Fruit fly (Drosophila melanogaster) whole organism, embryonic: ENCODE data around the gene sau.

ENCODE experiments used
- Adf1 ChIP-seq: fragments of 200-800 bp; sonication (Bioruptor generic); IDR thresholded peaks from 2 replicates; pipeline ENCODE4 v1.3.6; 2022; ENCODE audit warnings: missing biosample characterization, missing genetic modification characterization
- CG10147 ChIP-seq: fragments of 200-800 bp; sonication (Bioruptor generic); optimal IDR thresholded peaks from 2 replicates; lab custom pipeline; 2019; ENCODE audit warnings: missing biosample characterization, mild to moderate bottlenecking, missing genetic modification characterization, moderate library complexity
- CG10366 ChIP-seq: fragments of 200-800 bp; sonication (Bioruptor generic); IDR thresholded peaks from 2 replicates; pipeline ENCODE4 v1.3.6; 2022; ENCODE audit warnings: missing biosample characterization, missing genetic modification characterization
- CG11085 ChIP-seq: fragments of 200-800 bp; sonication (Bioruptor generic); IDR thresholded peaks from 2 replicates; pipeline ENCODE4 v1.3.6; 2022; ENCODE audit warnings: missing biosample characterization, missing genetic modification characterization
- CG11093 ChIP-seq: fragments of 200-800 bp; sonication (Bioruptor generic); IDR thresholded peaks from 3 replicates; pipeline ENCODE4 v1.3.6; 2022; ENCODE audit warnings: missing biosample characterization, missing genetic modification characterization
- CG11560 ChIP-seq: fragments of 200-800 bp; sonication (Bioruptor generic); IDR thresholded peaks from 3 replicates; pipeline ENCODE4 v1.3.6; 2022; ENCODE audit warnings: missing biosample characterization, missing genetic modification characterization
- CG12391 ChIP-seq: fragments of 200-800 bp; sonication (Bioruptor generic); optimal IDR thresholded peaks from 3 replicates; lab custom pipeline; 2018; ENCODE audit warnings: missing biosample characterization, mild to moderate bottlenecking, missing genetic modification characterization, moderate library complexity
- CG12942 ChIP-seq: fragments of 200-800 bp; sonication (Bioruptor generic); optimal IDR thresholded peaks from 3 replicates; lab custom pipeline; 2016; ENCODE audit warnings: missing biosample characterization, missing genetic modification characterization
- CG13424 ChIP-seq: fragments of 200-800 bp; sonication (Bioruptor generic); optimal IDR thresholded peaks from 2 replicates; lab custom pipeline; 2019; ENCODE audit warnings: missing biosample characterization, mild to moderate bottlenecking, missing genetic modification characterization, moderate library complexity
- CG15269 ChIP-seq: fragments of 200-800 bp; sonication (Bioruptor generic); optimal IDR thresholded peaks from 2 replicates; lab custom pipeline; 2018; ENCODE audit warnings: missing biosample characterization, mild to moderate bottlenecking, missing genetic modification characterization, moderate library complexity
- CG17912 ChIP-seq: fragments of 200-800 bp; sonication (Bioruptor generic); optimal IDR thresholded peaks from 2 replicates; lab custom pipeline; 2018; ENCODE audit warnings: missing biosample characterization, mild to moderate bottlenecking, missing genetic modification characterization
- CG6683 ChIP-seq: fragments of 200-800 bp; sonication (Bioruptor generic); optimal IDR thresholded peaks from 2 replicates; lab custom pipeline; 2017; ENCODE audit warnings: missing biosample characterization, mild to moderate bottlenecking, missing genetic modification characterization, missing genetic modification reagents
- CG7556 ChIP-seq: fragments of 200-800 bp; sonication (Bioruptor generic); optimal IDR thresholded peaks from 2 replicates; lab custom pipeline; 2017; ENCODE audit warnings: missing biosample characterization, mild to moderate bottlenecking, missing genetic modification characterization
- CG8290 ChIP-seq, 3 experiments: fragments of 200-800 bp; sonication (Bioruptor generic); optimal IDR thresholded peaks; 2 replicates each; lab custom pipeline; 2016 to 2019; ENCODE audit warnings: missing biosample characterization in 3 of 3, missing genetic modification characterization in 3 of 3, mild to moderate bottlenecking in 2 of 3, moderate library complexity in 1 of 3
- CG9932 ChIP-seq: fragments of 200-800 bp; sonication (Bioruptor generic); IDR thresholded peaks from 2 replicates; pipeline ENCODE4 v1.3.6; 2022; ENCODE audit warnings: missing biosample characterization, missing genetic modification characterization
- CTCF ChIP-seq: fragments of 200-800 bp; sonication (Bioruptor generic); optimal IDR thresholded peaks from 2 replicates; lab custom pipeline; 2017; ENCODE audit warnings: missing biosample characterization, mild to moderate bottlenecking, missing genetic modification characterization, moderate library complexity
- Deaf1 ChIP-seq: fragments of 200-800 bp; optimal IDR thresholded peaks from 3 replicates; lab custom pipeline; 2019; ENCODE audit warnings: missing biosample characterization, mild to moderate bottlenecking, missing genetic modification characterization, moderate library complexity
- Dfd ChIP-seq, 2 experiments: fragments of >200 bp; optimal IDR thresholded peaks; 2 replicates each; lab custom pipeline; 2017; ENCODE audit warnings: missing biosample characterization in 2 of 2, missing genetic modification characterization in 2 of 2
- Doc2 ChIP-seq: fragments of 200-800 bp; sonication (Bioruptor generic); IDR thresholded peaks from 2 replicates; pipeline ENCODE4 v1.3.6; 2022; ENCODE audit warnings: missing biosample characterization, missing genetic modification characterization
- Elba2 ChIP-seq: fragments of 200-800 bp; sonication (Bioruptor generic); optimal IDR thresholded peaks from 3 replicates; lab custom pipeline; 2016; ENCODE audit warnings: missing biosample characterization, missing genetic modification characterization
- Ets97D ChIP-seq: fragments of 200-800 bp; sonication (Bioruptor generic); optimal IDR thresholded peaks from 3 replicates; lab custom pipeline; 2016; ENCODE audit warnings: missing biosample characterization, missing genetic modification characterization
- Fer1 ChIP-seq: fragments of 200-800 bp; sonication (Bioruptor generic); optimal IDR thresholded peaks from 2 replicates; lab custom pipeline; 2017; ENCODE audit warnings: missing biosample characterization, mild to moderate bottlenecking, missing genetic modification characterization
- Fer3 ChIP-seq: fragments of 200-800 bp; sonication (Bioruptor generic); optimal IDR thresholded peaks from 2 replicates; lab custom pipeline; 2018; ENCODE audit warnings: missing biosample characterization, mild to moderate bottlenecking, missing genetic modification characterization, moderate library complexity
- Hand ChIP-seq: fragments of 200-800 bp; sonication (Bioruptor generic); optimal IDR thresholded peaks from 2 replicates; lab custom pipeline; 2017; ENCODE audit warnings: mild to moderate bottlenecking, missing biosample characterization, missing genetic modification reagents, missing genetic modification characterization
- HmgD ChIP-seq: fragments of 200-800 bp; sonication (Bioruptor generic); optimal IDR thresholded peaks from 3 replicates; lab custom pipeline; 2016; ENCODE audit warnings: missing biosample characterization, missing genetic modification characterization
- Hr51 ChIP-seq, 2 experiments: fragments of 200-800 bp; sonication (Bioruptor generic); optimal IDR thresholded peaks; 2 replicates in 1 of 2; 3 replicates in 1 of 2; lab custom pipeline; 2016 to 2018; ENCODE audit warnings: missing biosample characterization in 2 of 2, missing genetic modification characterization in 2 of 2, mild to moderate bottlenecking in 1 of 2, moderate library complexity in 1 of 2
- MTF-1 ChIP-seq: fragments of 200-800 bp; sonication (Bioruptor generic); optimal IDR thresholded peaks from 2 replicates; lab custom pipeline; 2018; ENCODE audit warnings: missing biosample characterization, mild to moderate bottlenecking, missing genetic modification characterization, borderline replicate concordance
- Max ChIP-seq: fragments of 200-800 bp; sonication (Bioruptor generic); optimal IDR thresholded peaks from 2 replicates; lab custom pipeline; 2016; ENCODE audit warnings: missing biosample characterization, mild to moderate bottlenecking, missing genetic modification characterization
- NC2α ChIP-seq: fragments of 200-800 bp; sonication (Bioruptor generic); optimal IDR thresholded peaks from 2 replicates; lab custom pipeline; 2016; ENCODE audit warnings: missing biosample characterization, missing genetic modification characterization
- Nf-YC ChIP-seq: fragments of 200-800 bp; optimal IDR thresholded peaks from 3 replicates; lab custom pipeline; 2019; ENCODE audit warnings: missing biosample characterization, mild to moderate bottlenecking, missing genetic modification characterization, moderate library complexity
- NfI ChIP-seq: fragments of 200-800 bp; sonication (Bioruptor generic); optimal IDR thresholded peaks from 3 replicates; lab custom pipeline; 2018; ENCODE audit warnings: missing biosample characterization, mild to moderate bottlenecking, missing genetic modification characterization, moderate library complexity
- Six4 ChIP-seq: fragments of 200-800 bp; sonication (Bioruptor generic); optimal IDR thresholded peaks from 2 replicates; lab custom pipeline; 2016; ENCODE audit warnings: missing biosample characterization, missing genetic modification characterization
- Xrp1 ChIP-seq: fragments of 200-800 bp; sonication (Bioruptor generic); IDR thresholded peaks from 2 replicates; pipeline ENCODE4 v1.3.6; 2022; ENCODE audit warnings: missing biosample characterization, missing genetic modification characterization
- aop ChIP-seq: fragments of 200-800 bp; sonication (Bioruptor generic); IDR thresholded peaks from 2 replicates; pipeline ENCODE4 v1.3.6; 2022; ENCODE audit warnings: missing biosample characterization, missing genetic modification characterization
- ato ChIP-seq: fragments of 200-800 bp; sonication (Bioruptor generic); IDR thresholded peaks from 2 replicates; pipeline ENCODE4 v1.3.6; 2022; ENCODE audit warnings: missing biosample characterization, missing genetic modification characterization; ENCODE audit not compliant: partially characterized antibody
- az2 ChIP-seq: fragments of 200-800 bp; sonication (Bioruptor generic); optimal IDR thresholded peaks from 3 replicates; lab custom pipeline; 2016; ENCODE audit warnings: missing biosample characterization, missing genetic modification characterization
- br ChIP-seq: fragments of >200 bp; optimal IDR thresholded peaks from 2 replicates; lab custom pipeline; 2017
- eve ChIP-seq, 2 experiments: fragments of >200 bp; optimal IDR thresholded peaks; 2 replicates each; lab custom pipeline; 2017; ENCODE audit warnings: missing biosample characterization in 2 of 2, missing genetic modification characterization in 2 of 2
- gcm2 ChIP-seq: fragments of 200-800 bp; sonication (Bioruptor generic); optimal IDR thresholded peaks from 2 replicates; lab custom pipeline; 2016; ENCODE audit warnings: missing biosample characterization, missing genetic modification characterization
- gfzf ChIP-seq: fragments of 200-800 bp; sonication (Bioruptor generic); optimal IDR thresholded peaks from 2 replicates; lab custom pipeline; 2016; ENCODE audit warnings: missing biosample characterization, mild to moderate bottlenecking, missing genetic modification characterization, moderate library complexity
- grau ChIP-seq: fragments of 200-800 bp; optimal IDR thresholded peaks from 3 replicates; lab custom pipeline; 2019; ENCODE audit warnings: missing biosample characterization, mild to moderate bottlenecking, missing genetic modification characterization, moderate library complexity
- hkb ChIP-seq, 2 experiments: fragments of 200-800 bp in 1 of 2; fragments of >200 bp in 1 of 2; sonication (Bioruptor generic) in 1 of 2; IDR thresholded peaks in 1 of 2; optimal IDR thresholded peaks in 1 of 2; 2 replicates each; pipeline versions ENCODE4 v1.3.6 to Lab custom; 2017 to 2022; ENCODE audit warnings: missing biosample characterization in 1 of 2, missing genetic modification characterization in 1 of 2
- kah ChIP-seq: fragments of 200-800 bp; sonication (Bioruptor generic); optimal IDR thresholded peaks from 2 replicates; lab custom pipeline; 2018; ENCODE audit warnings: missing biosample characterization, mild to moderate bottlenecking, missing genetic modification characterization
- oc ChIP-seq: fragments of 200-800 bp; sonication (Bioruptor generic); optimal IDR thresholded peaks from 2 replicates; lab custom pipeline; 2018; ENCODE audit warnings: missing biosample characterization, mild to moderate bottlenecking, missing genetic modification characterization, moderate library complexity
- row ChIP-seq: fragments of 200-800 bp; sonication (Bioruptor generic); IDR thresholded peaks from 3 replicates; pipeline ENCODE4 v1.3.6; 2022; ENCODE audit warnings: missing biosample characterization, missing genetic modification characterization
- scrt ChIP-seq: fragments of 200-800 bp; sonication (Bioruptor generic); optimal IDR thresholded peaks from 2 replicates; lab custom pipeline; 2018; ENCODE audit warnings: missing biosample characterization, mild to moderate bottlenecking, missing genetic modification characterization, moderate library complexity
- tx ChIP-seq: fragments of 200-800 bp; sonication (Bioruptor generic); optimal IDR thresholded peaks from 2 replicates; lab custom pipeline; 2016; ENCODE audit warnings: missing biosample characterization, missing genetic modification characterization
- wdn ChIP-seq: fragments of 200-800 bp; sonication (Bioruptor generic); IDR thresholded peaks from 2 replicates; pipeline ENCODE4 v1.3.6; 2022; ENCODE audit warnings: missing biosample characterization, missing genetic modification characterization
- wor ChIP-seq: fragments of 200-800 bp; sonication (Bioruptor generic); IDR thresholded peaks from 2 replicates; pipeline ENCODE4 v1.3.6; 2022; ENCODE audit warnings: missing biosample characterization, missing genetic modification characterization

Gene sau

dm6 chr2L:2202853-2203717 lies 23.1 kb upstream of the sau start (continued):
- TF ChIP-seq CG7556 = no peak
- TF ChIP-seq Nf-YC (tag; lab: Kevin White, UChicago) = peak; percentile 57
- TF ChIP-seq CG11560 (tag; lab: Robert Waterston, UW) = no peak
- peak; percentile 13 for TF ChIP-seq grau (tag; lab: Kevin White, UChicago)
- peak; percentile 51 for TF ChIP-seq Adf1 (GFP tag; lab: Robert Waterston, UW)
- no peak for TF ChIP-seq NfI (GFP tag; lab: Kevin White, UChicago)
- TF ChIP-seq Hand (GFP tag; lab: Kevin White, UChicago) = no peak
- no peak for TF ChIP-seq Six4 (GFP tag; lab: Kevin White, UChicago)
- TF ChIP-seq Elba2 = no peak
- no peak for TF ChIP-seq gfzf (GFP tag; lab: Kevin White, UChicago)
- TF ChIP-seq Max (GFP tag; lab: Kevin White, UChicago) = no peak
- TF ChIP-seq CG11085 (GFP tag; lab: Robert Waterston, UW) = no peak
- no peak for TF ChIP-seq CG6683 (GFP tag; lab: Kevin White, UChicago)
- no peak for TF ChIP-seq Hr51 (GFP tag; optimal IDR thresholded peaks at IDR 0.05; lab: Kevin White, UChicago)
- TF ChIP-seq CG15269 (tag; lab: Kevin White, UChicago) = no peak
- TF ChIP-seq kah = no peak
- TF ChIP-seq oc (tag; lab: Kevin White, UChicago) = no peak
- TF ChIP-seq MTF-1 = no peak
- no peak for TF ChIP-seq hkb (optimal IDR thresholded peaks at IDR 0.05; lab: Kevin White, UChicago)
- 0 out of 2 replicates have a peak, but pooled peaks have one; percentile 33 for TF ChIP-seq hkb (GFP tag; IDR thresholded peaks at IDR 0.05; lab: Robert Waterston, UW)
- TF ChIP-seq row (GFP tag; lab: Robert Waterston, UW) = peak; percentile 44; the same call in 1 of the 3 replicates
- TF ChIP-seq aop (GFP tag; lab: Robert Waterston, UW) = no peak; the same call in 1 of the 2 replicates
- TF ChIP-seq wor = no peak
- TF ChIP-seq Xrp1 = 0 out of 2 replicates have a peak, but pooled peaks have one; percentile 6
- TF ChIP-seq eve (GFP tag; optimal IDR thresholded peaks at IDR 0.05; lab: Kevin White, UChicago) = no peak
- no peak for TF ChIP-seq Fer3
- no peak for TF ChIP-seq Dfd (GFP tag; optimal IDR thresholded peaks at IDR 0.05; lab: Kevin White, UChicago)
- TF ChIP-seq CG17912 (GFP tag; lab: Kevin White, UChicago) = no peak
- no peak for TF ChIP-seq br
- no peak for TF ChIP-seq CG9932
- no peak for TF ChIP-seq az2 (GFP tag; lab: Kevin White, UChicago)
- no peak for TF ChIP-seq CG12391 (tag; lab: Kevin White, UChicago)
- no peak for TF ChIP-seq Ets97D (GFP tag; lab: Kevin White, UChicago)
- no peak for TF ChIP-seq CG10147
- TF ChIP-seq tx = no peak
- no peak for TF ChIP-seq scrt
- no peak for TF ChIP-seq NC2α (GFP tag; lab: Kevin White, UChicago)
- TF ChIP-seq CG11093 (GFP tag; lab: Robert Waterston, UW) = no peak
- no peak for TF ChIP-seq Fer1 (GFP tag; lab: Kevin White, UChicago)
- no peak for TF ChIP-seq CG12942 (GFP tag; lab: Kevin White, UChicago)
- TF ChIP-seq ato (GFP tag; lab: Robert Waterston, UW) = no peak; the same call in 1 of the 2 replicates
- no peak for TF ChIP-seq CG8290 (GFP tag; optimal IDR thresholded peaks at IDR 0.05; lab: Kevin White, UChicago)
- TF ChIP-seq CG8290 (tag; optimal IDR thresholded peaks at IDR 0.05; lab: Kevin White, UChicago) = peak in 1 of 2 experiments; percentile 55
- no peak for TF ChIP-seq Doc2
- no peak for TF ChIP-seq CG10366 (GFP tag; lab: Robert Waterston, UW)
- TF ChIP-seq wdn = no peak
- no peak for TF ChIP-seq HmgD (GFP tag; lab: Kevin White, UChicago)
- no peak for TF ChIP-seq CG13424 (tag; lab: Kevin White, UChicago)
- no peak for TF ChIP-seq gcm2 (GFP tag; lab: Kevin White, UChicago)
- TF ChIP-seq CTCF (GFP tag; lab: Kevin White, UChicago) = no peak
- peak; percentile 53 for TF ChIP-seq Deaf1 (tag; lab: Kevin White, UChicago)
